Worm (Caenorhabditis elegans) whole organism, late embryonic: ENCODE results near the gene ceh-79.

Source experiments
- F13H6.1 ChIP-seq: sonication (generic microtip); optimal IDR thresholded peaks from 2 replicates; lab custom pipeline; 2016; ENCODE audit warnings: missing genetic modification characterization, missing compliant biosample characterization
- K02D7.2 ChIP-seq: sonication (generic microtip); optimal IDR thresholded peaks from 2 replicates; lab custom pipeline; 2017; ENCODE audit warnings: mild to moderate bottlenecking, missing genetic modification characterization, missing compliant biosample characterization
- K09A11.1 ChIP-seq: sonication (generic microtip); optimal IDR thresholded peaks from 2 replicates; lab custom pipeline; 2017; ENCODE audit warnings: antibody characterized with exemption, mild to moderate bottlenecking, missing genetic modification characterization, missing compliant biosample characterization; ENCODE audit not compliant: insufficient read depth
- T23F11.4 ChIP-seq: fragments of 200-800 bp; sonication (Bioruptor generic); optimal IDR thresholded peaks from 2 replicates; lab custom pipeline; 2018; ENCODE audit warnings: mild to moderate bottlenecking, missing genetic modification characterization, missing compliant biosample characterization
- ama-1 ChIP-seq: fragments of 150-350 bp; optimal IDR thresholded peaks from 2 replicates; lab custom pipeline; 2014
- ceh-19 ChIP-seq: fragments of 200-800 bp; sonication (Bioruptor generic); optimal IDR thresholded peaks from 2 replicates; lab custom pipeline; 2018; ENCODE audit warnings: mild to moderate bottlenecking, missing genetic modification characterization, missing compliant biosample characterization
- ceh-2 ChIP-seq: sonication (generic microtip); optimal IDR thresholded peaks from 2 replicates; lab custom pipeline; 2016; ENCODE audit warnings: missing genotype, missing genetic modification characterization, missing compliant biosample characterization
- ceh-22 ChIP-seq: sonication (generic microtip); optimal IDR thresholded peaks from 2 replicates; lab custom pipeline; 2017; ENCODE audit warnings: missing biosample characterization, missing genetic modification characterization
- ceh-24 ChIP-seq: sonication (generic microtip); optimal IDR thresholded peaks from 2 replicates; lab custom pipeline; 2016; ENCODE audit warnings: mild to moderate bottlenecking, missing genetic modification characterization, missing compliant biosample characterization
- ceh-30 ChIP-seq: fragments of 150-350 bp; optimal IDR thresholded peaks from 2 replicates; lab custom pipeline; 2014; ENCODE audit warnings: missing biosample characterization, missing genetic modification characterization
- ceh-31 ChIP-seq: sonication (generic microtip); optimal IDR thresholded peaks from 2 replicates; lab custom pipeline; 2016; ENCODE audit warnings: missing genetic modification characterization, missing compliant biosample characterization
- ceh-34 ChIP-seq: sonication (generic microtip); optimal IDR thresholded peaks from 2 replicates; lab custom pipeline; 2016; ENCODE audit warnings: mild to moderate bottlenecking, missing genetic modification characterization, missing compliant biosample characterization
- ceh-45 ChIP-seq: fragments of 200-800 bp; sonication (Bioruptor generic); IDR thresholded peaks from 2 replicates; pipeline ENCODE4 v1.3.6; 2022; ENCODE audit warnings: missing genetic modification reagents, missing genetic modification characterization, missing compliant biosample characterization
- ceh-48 ChIP-seq: sonication (generic microtip); optimal IDR thresholded peaks from 2 replicates; lab custom pipeline; 2016; ENCODE audit warnings: missing genetic modification characterization, inconsistent platforms, missing compliant biosample characterization
- ceh-6 ChIP-seq: fragments of 200-800 bp; sonication (Bioruptor generic); optimal IDR thresholded peaks from 2 replicates; lab custom pipeline; 2018; ENCODE audit warnings: mild to moderate bottlenecking, missing genetic modification characterization, missing compliant biosample characterization
- ceh-9 ChIP-seq: sonication (generic microtip); optimal IDR thresholded peaks from 2 replicates; lab custom pipeline; 2016; ENCODE audit warnings: mild to moderate bottlenecking, missing genetic modification characterization, inconsistent platforms, missing compliant biosample characterization
- dmd-4 ChIP-seq: sonication (generic microtip); optimal IDR thresholded peaks from 2 replicates; lab custom pipeline; 2016; ENCODE audit warnings: borderline replicate concordance, missing genetic modification characterization, missing compliant biosample characterization
- dve-1 ChIP-seq: sonication (generic microtip); optimal IDR thresholded peaks from 2 replicates; lab custom pipeline; 2017; ENCODE audit warnings: antibody characterized with exemption, mild to moderate bottlenecking, missing genetic modification characterization, missing compliant biosample characterization
- elt-2 ChIP-seq: sonication (generic microtip); optimal IDR thresholded peaks from 2 replicates; lab custom pipeline; 2016; ENCODE audit warnings: missing genetic modification reagents, missing genetic modification characterization, missing compliant biosample characterization
- fkh-10 ChIP-seq: fragments of 150-350 bp; optimal IDR thresholded peaks from 2 replicates; lab custom pipeline; 2014; ENCODE audit warnings: missing biosample characterization, missing genetic modification reagents, missing genetic modification characterization
- gmeb-2 ChIP-seq: sonication (generic microtip); optimal IDR thresholded peaks from 2 replicates; lab custom pipeline; 2016; ENCODE audit warnings: missing genetic modification characterization, inconsistent platforms, missing compliant biosample characterization
- hlh-13 ChIP-seq: fragments of 200-800 bp; sonication (Bioruptor generic); optimal IDR thresholded peaks from 2 replicates; lab custom pipeline; 2018; ENCODE audit warnings: mild to moderate bottlenecking, missing genetic modification characterization, missing compliant biosample characterization
- hlh-30 ChIP-seq: sonication (generic microtip); optimal IDR thresholded peaks from 2 replicates; lab custom pipeline; 2017; ENCODE audit warnings: antibody characterized with exemption, missing genetic modification characterization, missing compliant biosample characterization; ENCODE audit not compliant: insufficient read depth
- lim-6 ChIP-seq: sonication (generic microtip); optimal IDR thresholded peaks from 2 replicates; lab custom pipeline; 2016; ENCODE audit warnings: missing genetic modification characterization, missing compliant biosample characterization
- madf-2 ChIP-seq: sonication (generic microtip); optimal IDR thresholded peaks from 2 replicates; lab custom pipeline; 2017; ENCODE audit warnings: missing genetic modification characterization, missing compliant biosample characterization
- mec-3 ChIP-seq: sonication (generic microtip); optimal IDR thresholded peaks from 2 replicates; lab custom pipeline; 2016; ENCODE audit warnings: borderline replicate concordance, missing genetic modification characterization, missing compliant biosample characterization
- odd-2 ChIP-seq: sonication (generic microtip); optimal IDR thresholded peaks from 2 replicates; lab custom pipeline; 2017; ENCODE audit warnings: antibody characterized with exemption, mild to moderate bottlenecking, missing genetic modification characterization, missing compliant biosample characterization
- pag-3 ChIP-seq: sonication (generic microtip); optimal IDR thresholded peaks from 2 replicates; lab custom pipeline; 2016; ENCODE audit warnings: missing compliant biosample characterization, missing genetic modification characterization, borderline replicate concordance
- pat-9 ChIP-seq: fragments of 200-800 bp; sonication (Bioruptor generic); optimal IDR thresholded peaks from 2 replicates; lab custom pipeline; 2018; ENCODE audit warnings: mild to moderate bottlenecking, missing genetic modification characterization, moderate library complexity, missing compliant biosample characterization
- pax-1 ChIP-seq: fragments of 150-350 bp; optimal IDR thresholded peaks from 2 replicates; lab custom pipeline; 2014; ENCODE audit warnings: missing biosample characterization, missing genetic modification characterization
- ref-2 ChIP-seq: sonication (generic microtip); optimal IDR thresholded peaks from 2 replicates; lab custom pipeline; 2016; ENCODE audit warnings: missing genetic modification characterization, missing compliant biosample characterization
- rnt-1 ChIP-seq: sonication (generic microtip); optimal IDR thresholded peaks from 2 replicates; lab custom pipeline; 2016; ENCODE audit warnings: missing genetic modification characterization, missing compliant biosample characterization
- sdc-2 ChIP-seq: sonication (generic microtip); optimal IDR thresholded peaks from 2 replicates; lab custom pipeline; 2016; ENCODE audit warnings: missing genotype, missing genetic modification characterization, missing compliant biosample characterization
- syd-9 ChIP-seq: sonication (generic microtip); optimal IDR thresholded peaks from 2 replicates; lab custom pipeline; 2016; ENCODE audit warnings: mild to moderate bottlenecking, missing genetic modification characterization, moderate library complexity, missing compliant biosample characterization
- unc-55 ChIP-seq: sonication (generic microtip); optimal IDR thresholded peaks from 2 replicates; lab custom pipeline; 2017; ENCODE audit warnings: missing biosample characterization, missing genetic modification reagents, missing genetic modification characterization
- unc-86 ChIP-seq: sonication (generic microtip); optimal IDR thresholded peaks from 2 replicates; lab custom pipeline; 2016; ENCODE audit warnings: missing genetic modification characterization, missing compliant biosample characterization
- ztf-16 ChIP-seq: sonication (generic microtip); optimal IDR thresholded peaks from 2 replicates; lab custom pipeline; 2017; ENCODE audit warnings: missing genetic modification characterization, missing compliant biosample characterization

The ceh-79 gene

ce11 chrV:13300492-13300891 is 1.1 kb upstream of the ceh-79 start:
- TF ChIP-seq dve-1 (tag; lab: Kevin White, UChicago) (no peak), ceh-6 (GFP tag; lab: Kevin White, UChicago) (no peak)

- no peak for TF ChIP-seq K02D7.2 (tag; lab: Kevin White, UChicago)
- TF ChIP-seq elt-2 (tag; lab: Kevin White, UChicago), result peak; percentile 50
These were observed 3.1 kb downstream of the ceh-79 start, which contains the start of gene C26E1.2 for ce11 chrV:13304663-13305188. Gene C26E1.2, plus strand, starts transcription at chrV:13305138.

- TF ChIP-seq ceh-45 (GFP tag; lab: Robert Waterston, UW), result no peak
- TF ChIP-seq ceh-48 (tag; lab: Kevin White, UChicago), result no peak
- no peak for TF ChIP-seq madf-2 (tag; lab: Kevin White, UChicago)
- TF ChIP-seq, all 69 proteins: peak for 0
These were observed 7.0 kb downstream of the ceh-79 start, which contains the start of gene C50B6.1 for ce11 chrV:13308616-13309015. Gene C50B6.1, plus strand, starts transcription at chrV:13308916.

- TF ChIP-seq ceh-45 (GFP tag; lab: Robert Waterston, UW) (no peak), K09A11.1 (tag; lab: Kevin White, UChicago) (no peak), unc-86 (tag; lab: Kevin White, UChicago) (no peak), hlh-13 (GFP tag; lab: Kevin White, UChicago) (no peak), pax-1 (tag; lab: Kevin White, UChicago) (no peak), ceh-9 (tag; lab: Kevin White, UChicago) (no peak), mec-3 (tag; lab: Kevin White, UChicago) (no peak), ama-1 (no peak), ref-2 (tag; lab: Kevin White, UChicago) (no peak), ceh-19 (GFP tag; lab: Kevin White, UChicago) (no peak), rnt-1 (tag; lab: Kevin White, UChicago) (no peak), lim-6 (tag; lab: Kevin White, UChicago) (no peak), unc-55 (GFP tag; lab: Kevin White, UChicago) (no peak), odd-2 (tag; lab: Kevin White, UChicago) (no peak), ceh-30 (no peak), gmeb-2 (tag; lab: Kevin White, UChicago) (no peak)
These were observed 8.2 kb downstream of the ceh-79 start for ce11 chrV:13309806-13310205.

- TF ChIP-seq fkh-10 (GFP tag; lab: Kevin White, UChicago) (no peak), ceh-22 (tag; lab: Kevin White, UChicago) (no peak), hlh-30 (tag; lab: Kevin White, UChicago) (no peak), pag-3 (no peak), dmd-4 (tag; lab: Kevin White, UChicago) (no peak), ztf-16 (no peak), pat-9 (tag; lab: Kevin White, UChicago) (no peak), ceh-24 (tag; lab: Kevin White, UChicago) (no peak), ceh-31 (tag; lab: Kevin White, UChicago) (no peak), sdc-2 (no peak), F13H6.1 (no peak), ceh-2 (tag; lab: Kevin White, UChicago) (no peak), T23F11.4 (GFP tag; lab: Kevin White, UChicago) (no peak), syd-9 (tag; lab: Kevin White, UChicago) (no peak), ref-2 (tag; lab: Kevin White, UChicago) (no peak), ceh-34 (tag; lab: Kevin White, UChicago) (no peak)
These were observed 10.6 kb downstream of the ceh-79 start, which contains the start of gene nasp-2 for ce11 chrV:13312210-13312676. Gene nasp-2, minus strand, starts transcription at chrV:13312260.
